Fruit fly (Drosophila melanogaster) S2 (cell line): ENCODE data around the gene Atg12.

Experiments used
- CG8478 ChIP-seq: fragments of >200 bp; optimal IDR thresholded peaks from 2 replicates; lab custom pipeline; 2018
- CTCF ChIP-seq, 2 experiments: fragments of >200 bp; optimal IDR thresholded peaks; 2 replicates each; lab custom pipeline; 2018

The Atg12 gene

DNA sequence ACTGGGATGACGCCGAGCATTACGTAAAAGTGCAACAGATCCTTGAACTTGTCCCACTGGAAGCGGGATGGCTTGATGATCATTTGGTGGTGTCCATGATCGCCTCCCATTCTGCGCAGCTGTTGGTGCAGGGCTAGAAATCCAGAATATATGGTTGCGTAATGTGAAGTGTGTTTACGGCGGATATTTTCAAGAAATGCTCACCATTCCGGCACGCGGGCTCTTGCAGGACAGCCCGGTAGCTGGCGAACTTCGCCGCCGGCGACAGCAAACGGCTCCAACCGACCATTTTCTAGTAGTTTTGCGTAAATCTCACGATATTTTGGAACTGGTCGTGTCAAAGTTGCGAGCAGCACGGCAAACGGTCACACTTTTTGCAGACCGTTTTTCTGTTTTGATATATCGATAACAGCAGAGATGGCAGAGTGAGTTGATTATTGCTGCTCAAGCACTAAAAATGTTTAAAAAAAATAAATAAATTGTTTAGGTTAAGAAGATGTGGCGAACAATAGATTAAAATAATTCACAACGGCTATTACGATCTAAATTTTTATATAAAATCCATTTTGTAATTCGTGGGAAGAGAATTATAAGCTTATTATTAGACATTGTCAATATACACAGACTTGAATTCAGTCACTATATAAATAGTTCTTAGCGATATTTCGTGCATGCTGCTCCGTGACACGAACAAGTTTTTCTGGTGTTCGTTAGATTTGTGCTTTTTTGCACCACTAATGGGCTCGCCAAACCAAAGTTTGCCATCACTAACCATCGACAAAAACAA is 1.5 kb downstream of the Atg12 start, which contains the start of the genes ND-SGDH and RhoGAP68F:
TSS of gene ND-SGDH (minus strand) at position 472 of the 787 bp plus-strand sequence.
TSS of gene RhoGAP68F (plus strand) at position 756 of the 787 bp plus-strand sequence.
- TF ChIP-seq CTCF (optimal IDR thresholded peaks at IDR 0.05; lab: Kevin White, UChicago) (no peak), CG8478 (lab: Kevin White, UChicago) (no peak)

DNA sequence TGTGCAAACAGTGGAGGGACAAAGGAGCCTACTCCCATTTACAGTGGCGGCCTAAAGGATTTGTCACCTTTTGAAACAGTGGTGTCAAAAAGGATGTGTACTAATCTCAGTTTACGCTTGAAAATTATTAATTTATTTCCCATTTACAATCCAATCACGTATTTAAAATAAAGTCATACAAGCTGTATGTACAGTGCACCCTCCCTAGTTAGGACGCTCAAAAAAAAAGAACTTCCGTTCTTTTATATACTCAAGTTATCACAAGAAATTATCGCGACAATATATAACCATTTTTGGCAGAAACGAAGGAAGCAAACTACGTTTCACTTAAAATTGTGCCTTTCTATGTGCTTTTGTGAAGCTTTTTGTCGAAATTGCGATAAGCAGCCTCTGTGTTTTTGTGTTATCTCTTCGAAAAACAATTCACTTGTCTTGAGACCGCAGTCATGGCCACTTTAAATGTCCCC is 2.5 kb downstream of the Atg12 start:
- no peak for TF ChIP-seq CTCF (optimal IDR thresholded peaks at IDR 0.05; lab: Kevin White, UChicago)
- TF ChIP-seq CG8478 (lab: Kevin White, UChicago): no peak

DNA sequence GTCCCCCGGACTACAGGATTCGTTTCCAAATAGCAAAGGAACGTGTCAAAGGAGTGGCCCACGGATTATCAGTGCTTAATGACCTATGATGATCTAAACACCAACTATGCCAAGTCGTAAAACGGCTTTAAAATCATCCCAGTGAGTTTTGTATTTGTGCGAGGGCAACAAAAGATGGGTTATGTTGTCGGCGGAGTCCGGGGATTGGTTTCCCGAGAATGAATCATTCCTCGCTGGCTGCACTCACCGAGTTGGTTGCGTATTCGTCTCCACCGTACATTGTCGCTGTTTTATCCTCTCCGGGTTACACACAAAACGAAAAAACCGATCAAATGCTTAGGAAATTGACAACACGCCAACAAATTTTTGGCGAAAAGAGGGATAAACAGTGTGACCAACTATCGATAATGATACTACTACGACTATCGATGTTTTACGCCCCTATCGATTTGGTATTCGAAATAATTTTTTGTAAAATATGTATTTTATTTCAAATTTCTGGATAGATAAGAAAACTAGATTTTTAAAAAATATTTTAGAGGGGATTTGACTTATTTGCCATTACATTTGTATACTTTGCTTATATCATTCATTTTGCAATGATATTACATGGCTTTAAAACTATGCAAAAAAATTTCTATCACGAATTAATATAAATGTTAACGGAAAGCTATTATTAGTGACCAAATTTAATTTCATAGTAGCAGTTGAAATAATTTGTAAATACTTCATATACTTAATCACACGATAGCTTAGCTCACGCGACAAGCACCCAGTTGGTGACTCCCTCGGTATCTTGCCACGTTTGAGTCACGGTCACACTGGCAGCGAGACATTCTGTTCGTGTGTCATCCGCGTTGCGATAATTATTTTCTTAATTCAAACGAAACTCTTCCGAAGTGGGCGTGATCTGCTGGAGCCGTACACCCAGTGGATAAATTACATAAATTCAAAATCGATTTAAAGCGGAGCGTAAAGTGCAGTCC is 9.2 kb downstream of the Atg12 start, which contains the start of the genes eIF3l and Nrx-IV:
TSS of gene eIF3l (minus strand) at position 389 of the 986 bp plus-strand sequence.
TSS of gene Nrx-IV (plus strand) at position 811 of the 986 bp plus-strand sequence.
- TF ChIP-seq CTCF (optimal IDR thresholded peaks at IDR 0.05; lab: Kevin White, UChicago) (no peak), CG8478 (lab: Kevin White, UChicago) (no peak)

- TF ChIP-seq CTCF (optimal IDR thresholded peaks at IDR 0.05; lab: Kevin White, UChicago): no peak
- TF ChIP-seq CG8478 (lab: Kevin White, UChicago): no peak
These were observed 10.2 kb downstream of the Atg12 start for dm6 chr3L:12146970-12147369.

- TF ChIP-seq CTCF (optimal IDR thresholded peaks at IDR 0.05; lab: Kevin White, UChicago) (no peak), CG8478 (lab: Kevin White, UChicago) (no peak)
These were observed 12.3 kb downstream of the Atg12 start, which contains the start of gene CG32099 for dm6 chr3L:12149024-12149423. TSS of gene CG32099 (plus strand) at chr3L:12149273.

- TF ChIP-seq CG8478 (lab: Kevin White, UChicago) (no peak), CTCF (optimal IDR thresholded peaks at IDR 0.05; lab: Kevin White, UChicago) (no peak)
These were observed 25.5 kb downstream of the Atg12 start for dm6 chr3L:12162156-12162682.

dm6 chr3L:12163082-12163481 is 26.3 kb downstream of the Atg12 start:
- no peak for TF ChIP-seq CG8478 (lab: Kevin White, UChicago)
- TF ChIP-seq CTCF (optimal IDR thresholded peaks at IDR 0.05; lab: Kevin White, UChicago): no peak

dm6 chr3L:12163693-12164092 is 26.9 kb downstream of the Atg12 start, which contains the start of gene CG9760:
TSS of gene CG9760 (minus strand) at chr3L:12163735.
- TF ChIP-seq CG8478 (lab: Kevin White, UChicago): no peak

DNA sequence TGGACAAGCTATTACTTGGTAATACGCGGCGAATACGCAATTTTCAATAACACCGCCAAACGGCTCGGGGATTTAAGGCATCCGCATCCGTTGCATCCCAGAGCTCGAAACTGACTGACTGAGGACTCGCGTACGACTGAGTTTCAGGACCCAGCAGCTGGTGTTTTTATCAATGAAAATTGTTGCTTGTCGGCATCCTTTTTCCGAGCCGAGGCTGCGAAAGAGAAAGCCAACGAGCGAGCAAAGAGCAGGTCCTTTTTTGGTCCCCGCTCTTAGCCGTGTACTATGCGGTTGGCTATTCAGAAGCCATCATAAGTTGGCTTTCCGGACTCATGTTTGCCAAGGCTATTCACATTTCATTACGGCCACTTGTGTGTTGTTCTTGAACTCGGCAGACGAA is 38.6 kb downstream of the Atg12 start, which contains the start of gene Rh7:
TSS of gene Rh7 (minus strand) at position 101 of the 400 bp plus-strand sequence.
- TF ChIP-seq CTCF (optimal IDR thresholded peaks at IDR 0.05; lab: Kevin White, UChicago) (no peak), CG8478 (lab: Kevin White, UChicago) (no peak)

DNA sequence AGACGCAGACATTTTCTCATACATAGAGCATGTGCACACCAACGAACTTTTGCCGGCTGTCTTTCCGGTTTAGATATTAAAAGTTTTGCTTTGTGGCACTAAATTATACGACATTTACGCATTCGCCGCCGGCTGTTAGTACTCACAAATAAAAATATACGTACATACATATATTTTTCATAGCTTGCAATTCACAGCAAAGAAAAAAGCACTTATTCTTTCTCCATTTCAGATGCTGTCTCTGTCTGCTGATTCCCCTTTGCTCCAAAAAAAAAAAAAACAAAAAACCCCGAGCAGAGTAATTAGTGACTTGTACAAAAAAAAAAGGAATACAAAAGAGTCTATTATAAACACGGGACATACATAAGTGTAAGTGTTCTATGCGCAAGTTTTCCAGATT is 40.5 kb downstream of the Atg12 start, which contains the start of gene CAH2:
TSS of gene CAH2 (plus strand) at position 301 of the 400 bp plus-strand sequence.
- TF ChIP-seq CG8478 (lab: Kevin White, UChicago) (no peak), CTCF (optimal IDR thresholded peaks at IDR 0.05; lab: Kevin White, UChicago) (no peak)

- TF ChIP-seq CTCF (optimal IDR thresholded peaks at IDR 0.05; lab: Kevin White, UChicago) (no peak), CG8478 (lab: Kevin White, UChicago) (no peak)
These were observed 42.2 kb downstream of the Atg12 start for dm6 chr3L:12178847-12179437.

- no peak for TF ChIP-seq CG8478 (lab: Kevin White, UChicago)
- TF ChIP-seq CTCF (optimal IDR thresholded peaks at IDR 0.05; lab: Kevin White, UChicago): no peak
These were observed 47.2 kb downstream of the Atg12 start for dm6 chr3L:12183967-12184366.

DNA sequence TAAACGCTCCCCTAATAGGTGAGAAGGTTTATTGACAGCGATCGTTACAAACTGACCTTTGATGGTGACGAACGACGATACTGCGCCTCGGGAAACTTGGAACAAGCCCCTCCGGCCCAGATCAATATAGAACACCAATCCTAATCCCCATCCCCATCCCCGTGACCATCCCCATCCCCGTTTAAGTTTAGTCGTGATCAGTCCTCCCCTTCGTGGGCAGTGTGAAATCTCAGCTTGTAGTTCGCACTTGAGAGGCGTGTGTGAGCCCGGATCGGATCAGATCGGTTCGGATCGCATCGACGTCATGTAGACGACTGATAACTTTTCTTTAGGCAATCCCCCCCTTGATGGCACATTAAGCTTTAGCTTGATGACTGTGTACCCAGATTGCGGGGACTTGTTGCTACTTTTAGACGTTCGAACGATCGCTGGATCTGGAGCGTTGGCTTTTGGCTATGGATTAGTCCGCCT is 47.8 kb downstream of the Atg12 start, which contains the start of gene Miox:
TSS of gene Miox (plus strand) at position 421 of the 471 bp plus-strand sequence.
- no peak for TF ChIP-seq CG8478 (lab: Kevin White, UChicago)
- no peak for TF ChIP-seq CTCF (optimal IDR thresholded peaks at IDR 0.05; lab: Kevin White, UChicago)
